Worm (Caenorhabditis elegans): Measurements from ENCODE around the gene F21D5.3.

F21D5.3 gene

DNA sequence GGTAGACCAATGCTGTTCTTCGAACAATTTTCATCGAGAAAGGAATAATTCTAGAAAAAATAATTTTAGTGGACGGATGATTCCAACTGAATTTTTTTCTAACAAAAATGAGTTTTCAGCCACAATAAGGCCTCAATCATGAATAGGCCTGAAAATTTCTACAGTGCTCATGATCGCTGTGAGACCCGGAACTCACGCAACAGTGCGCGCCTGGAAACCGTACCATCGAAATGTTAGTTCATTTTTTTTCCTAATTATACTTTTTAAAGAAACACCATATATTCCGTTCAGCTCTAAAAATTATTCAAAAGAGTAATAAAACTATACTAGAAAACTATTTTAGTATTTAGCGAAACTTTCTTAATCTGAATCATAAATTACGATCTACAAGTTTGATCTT is 5.7 kb upstream of the F21D5.3 start:
- TF ChIP-seq elt-3 (tag; optimal IDR thresholded peaks at IDR 0.05) (no peak), cnd-1 (tag; optimal IDR thresholded peaks at IDR 0.05) (no peak), hlh-1 (tag; optimal IDR thresholded peaks at IDR 0.05) (no peak), ham-2 (GFP tag; optimal IDR thresholded peaks at IDR 0.05) (no peak), nhr-76 (tag; optimal IDR thresholded peaks at IDR 0.05) (no peak), lin-32 (GFP tag; optimal IDR thresholded peaks at IDR 0.05) (no peak), nhr-2 (tag; optimal IDR thresholded peaks at IDR 0.05) (no peak), nhr-12 (tag; optimal IDR thresholded peaks at IDR 0.05) (no peak), pha-4 (tag; optimal IDR thresholded peaks at IDR 0.05) (no peak), flh-1 (GFP tag; optimal IDR thresholded peaks at IDR 0.05) (no peak), tbx-8 (GFP tag; optimal IDR thresholded peaks at IDR 0.05) (no peak), mls-2 (tag; optimal IDR thresholded peaks at IDR 0.05) (no peak), lin-13 (tag; optimal IDR thresholded peaks at IDR 0.05) (no peak), sem-2 (GFP tag; optimal IDR thresholded peaks at IDR 0.05) (no peak), mep-1 (tag; optimal IDR thresholded peaks at IDR 0.05) (no peak), lsy-2 (tag; optimal IDR thresholded peaks at IDR 0.05) (no peak)

- no peak for TF ChIP-seq mep-1 (tag; optimal IDR thresholded peaks at IDR 0.05)
- no peak for TF ChIP-seq sem-2 (GFP tag; optimal IDR thresholded peaks at IDR 0.05)
- no peak for TF ChIP-seq unc-39 (tag; optimal IDR thresholded peaks at IDR 0.05)
- no peak for TF ChIP-seq mls-2 (tag; optimal IDR thresholded peaks at IDR 0.05)
Measured at ce11 chrIV:8725345-8725744, 5.3 kb upstream of the F21D5.3 start, which contains the start of gene pgm-3. TSS of gene pgm-3 (plus strand) at chrIV:8725722.

DNA sequence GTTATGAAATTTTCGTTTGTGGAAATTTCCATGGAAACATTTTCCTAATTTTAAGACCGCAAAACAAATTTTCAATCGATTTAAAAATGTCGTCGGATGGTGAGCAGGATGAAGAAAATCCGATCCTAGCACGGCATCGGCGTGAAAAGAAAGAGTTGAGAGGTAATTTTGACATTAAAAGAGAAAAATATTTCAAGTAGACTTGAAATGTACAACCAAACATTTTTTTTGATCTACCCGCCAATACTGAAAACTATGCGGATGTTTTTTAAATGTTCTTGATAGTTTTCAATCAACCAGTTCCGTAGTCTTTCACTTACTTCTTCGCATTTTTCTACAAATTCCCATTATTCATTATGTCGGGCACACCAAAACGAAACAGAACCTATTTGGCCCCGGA is 2.5 kb upstream of the F21D5.3 start, which contains the start of gene otub-3:
TSS of gene otub-3 (plus strand) at position 56 of the 400 bp plus-strand sequence.
- TF ChIP-seq mls-2 (tag; optimal IDR thresholded peaks at IDR 0.05): no peak
- TF ChIP-seq sptf-1 (tag; optimal IDR thresholded peaks at IDR 0.05): no peak
- no peak for TF ChIP-seq ceh-43 (GFP tag; optimal IDR thresholded peaks at IDR 0.05)
- no peak for TF ChIP-seq nhr-237 (tag; optimal IDR thresholded peaks at IDR 0.05)
- TF ChIP-seq tbx-8 (GFP tag; optimal IDR thresholded peaks at IDR 0.05): no peak
- no peak for TF ChIP-seq elt-1 (tag; optimal IDR thresholded peaks at IDR 0.05; ENCODE audit: borderline replicate concordance, insufficient read depth)
- no peak for TF ChIP-seq cnd-1 (tag; optimal IDR thresholded peaks at IDR 0.05)
- no peak for TF ChIP-seq pha-4 (tag; optimal IDR thresholded peaks at IDR 0.05)
- TF ChIP-seq unc-39 (tag; optimal IDR thresholded peaks at IDR 0.05): no peak
- TF ChIP-seq unc-62 (GFP tag; optimal IDR thresholded peaks at IDR 0.05): no peak
- TF ChIP-seq nhr-2 (tag; optimal IDR thresholded peaks at IDR 0.05): no peak
- no peak for TF ChIP-seq ces-1 (GFP tag; optimal IDR thresholded peaks at IDR 0.05)
- TF ChIP-seq sem-2 (GFP tag; optimal IDR thresholded peaks at IDR 0.05): no peak
- no peak for TF ChIP-seq mep-1 (tag; optimal IDR thresholded peaks at IDR 0.05)
- TF ChIP-seq ham-2 (GFP tag; optimal IDR thresholded peaks at IDR 0.05): no peak
- TF ChIP-seq nhr-28 (tag; optimal IDR thresholded peaks at IDR 0.05): no peak

- TF ChIP-seq M03D4.4 (tag; optimal IDR thresholded peaks at IDR 0.05): no peak
- TF ChIP-seq snpc-4 (tag; optimal IDR thresholded peaks at IDR 0.05): no peak
- TF ChIP-seq lsy-2 (tag; optimal IDR thresholded peaks at IDR 0.05): no peak
- no peak for TF ChIP-seq zip-8 (tag; optimal IDR thresholded peaks at IDR 0.05)
- TF ChIP-seq blmp-1 (tag; optimal IDR thresholded peaks at IDR 0.05): no peak
- no peak for TF ChIP-seq ceh-43 (GFP tag; optimal IDR thresholded peaks at IDR 0.05)
- TF ChIP-seq unc-39 (tag; optimal IDR thresholded peaks at IDR 0.05): no peak
- TF ChIP-seq pha-4 (tag; optimal IDR thresholded peaks at IDR 0.05): no peak
- TF ChIP-seq nhr-237 (tag; optimal IDR thresholded peaks at IDR 0.05): no peak
- TF ChIP-seq ceh-39 (tag; optimal IDR thresholded peaks at IDR 0.05): no peak
Measured at ce11 chrIV:8729636-8730035, 979 bp upstream of the F21D5.3 start.

- TF ChIP-seq lsy-2 (tag; optimal IDR thresholded peaks at IDR 0.05) (no peak), pha-4 (tag; optimal IDR thresholded peaks at IDR 0.05) (peak; percentile 35), hlh-1 (tag; optimal IDR thresholded peaks at IDR 0.05) (peak; percentile 11), unc-120 (tag; optimal IDR thresholded peaks at IDR 0.05; ENCODE audit: poor library complexity, severe bottlenecking) (peak; percentile 10)
Measured at ce11 chrIV:8737354-8737753, 6.7 kb downstream of the F21D5.3 start.

DNA sequence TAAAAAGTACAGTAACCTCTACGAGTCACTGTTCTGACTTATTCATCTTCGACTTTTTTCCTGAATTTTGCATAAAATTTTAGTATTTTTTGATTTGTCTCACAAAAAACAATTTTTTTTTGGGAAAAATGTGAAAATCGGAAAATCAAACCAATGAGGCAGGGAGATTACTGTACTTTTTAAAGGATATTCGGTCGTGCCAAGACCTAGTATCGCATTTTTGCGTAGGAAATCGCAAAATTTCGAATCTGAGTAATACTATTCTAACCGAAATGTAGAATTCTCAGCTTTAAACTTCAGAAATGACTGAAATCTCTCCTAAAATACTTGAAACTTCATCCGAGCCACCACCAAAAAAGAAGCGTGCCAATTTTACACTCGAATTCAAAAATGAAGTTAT is 7.2 kb downstream of the F21D5.3 start, which contains the start of gene F21D5.4:
TSS of gene F21D5.4 (plus strand) at position 301 of the 400 bp plus-strand sequence.
- TF ChIP-seq lin-13 (tag; optimal IDR thresholded peaks at IDR 0.05) (no peak), ceh-43 (GFP tag; optimal IDR thresholded peaks at IDR 0.05) (no peak), M03D4.4 (tag; optimal IDR thresholded peaks at IDR 0.05) (no peak), unc-39 (tag; optimal IDR thresholded peaks at IDR 0.05) (no peak), zip-8 (tag; optimal IDR thresholded peaks at IDR 0.05) (no peak), mab-5 (tag; optimal IDR thresholded peaks at IDR 0.05) (no peak), pha-4 (tag; optimal IDR thresholded peaks at IDR 0.05) (no peak)
